Fruit fly (Drosophila melanogaster) whole organism, embryonic: ENCODE measurements around the gene H.

Source experiments
- Bteb2 ChIP-seq: fragments of 200-800 bp; sonication (Bioruptor generic); optimal IDR thresholded peaks from 2 replicates; lab custom pipeline; 2016; ENCODE audit warnings: missing biosample characterization, missing genetic modification characterization
- C15 ChIP-seq: fragments of 200-800 bp; sonication (Bioruptor generic); IDR thresholded peaks from 3 replicates; pipeline ENCODE4 v1.3.6; 2022; ENCODE audit warnings: missing biosample characterization, missing genetic modification characterization
- CG10274 ChIP-seq: fragments of 200-800 bp; sonication (Bioruptor generic); optimal IDR thresholded peaks from 3 replicates; lab custom pipeline; 2017; ENCODE audit warnings: missing biosample characterization, mild to moderate bottlenecking, missing genetic modification characterization
- CG10462 ChIP-seq: fragments of 200-800 bp; sonication (Bioruptor generic); optimal IDR thresholded peaks from 2 replicates; lab custom pipeline; 2016; ENCODE audit warnings: missing biosample characterization, missing genetic modification characterization
- CG11560 ChIP-seq: fragments of 200-800 bp; sonication (Bioruptor generic); IDR thresholded peaks from 3 replicates; pipeline ENCODE4 v1.3.6; 2022; ENCODE audit warnings: missing biosample characterization, missing genetic modification characterization
- CG12236 ChIP-seq: fragments of 200-800 bp; sonication (Bioruptor generic); optimal IDR thresholded peaks from 2 replicates; lab custom pipeline; 2016; ENCODE audit warnings: missing biosample characterization, missing genetic modification characterization
- CG12659 ChIP-seq: fragments of 200-800 bp; sonication (Bioruptor generic); optimal IDR thresholded peaks from 3 replicates; lab custom pipeline; 2017; ENCODE audit warnings: mild to moderate bottlenecking, missing biosample characterization, missing genetic modification reagents, missing genetic modification characterization
- CG13775 ChIP-seq: fragments of 200-800 bp; sonication (Bioruptor generic); optimal IDR thresholded peaks from 3 replicates; lab custom pipeline; 2017; ENCODE audit warnings: missing biosample characterization, mild to moderate bottlenecking, missing genetic modification characterization
- CG17328 ChIP-seq: fragments of 200-800 bp; sonication (Bioruptor generic); IDR thresholded peaks from 2 replicates; pipeline ENCODE4 v1.3.6; 2022; ENCODE audit warnings: missing biosample characterization, missing genetic modification characterization
- CG2116 ChIP-seq: fragments of 200-800 bp; sonication (Bioruptor generic); optimal IDR thresholded peaks from 3 replicates; lab custom pipeline; 2018; ENCODE audit warnings: missing biosample characterization, mild to moderate bottlenecking, missing genetic modification characterization
- CG4360 ChIP-seq: fragments of 200-800 bp; sonication (Bioruptor generic); IDR thresholded peaks from 2 replicates; pipeline ENCODE4 v1.3.6; 2022; ENCODE audit warnings: missing biosample characterization, missing genetic modification characterization
- CG43689 ChIP-seq: fragments of 200-800 bp; sonication (Bioruptor generic); IDR thresholded peaks from 2 replicates; pipeline ENCODE4 v1.3.6; 2022; ENCODE audit warnings: missing biosample characterization, missing genetic modification characterization
- CG4404 ChIP-seq: fragments of 200-800 bp; sonication (Bioruptor generic); IDR thresholded peaks from 2 replicates; pipeline ENCODE4 v1.3.6; 2022; ENCODE audit warnings: missing biosample characterization, missing genetic modification characterization
- CG6654 ChIP-seq: fragments of 200-800 bp; sonication (Bioruptor generic); optimal IDR thresholded peaks from 2 replicates; lab custom pipeline; 2017; ENCODE audit warnings: missing biosample characterization, mild to moderate bottlenecking, missing genetic modification characterization
- CG6854 ChIP-seq: fragments of 200-800 bp; sonication (Bioruptor generic); optimal IDR thresholded peaks from 3 replicates; lab custom pipeline; 2017; ENCODE audit warnings: missing biosample characterization, mild to moderate bottlenecking, missing genetic modification characterization
- CG7556 ChIP-seq: fragments of 200-800 bp; sonication (Bioruptor generic); optimal IDR thresholded peaks from 2 replicates; lab custom pipeline; 2017; ENCODE audit warnings: missing biosample characterization, mild to moderate bottlenecking, missing genetic modification characterization
- CG7745 ChIP-seq: fragments of 200-800 bp; sonication (Bioruptor generic); optimal IDR thresholded peaks from 2 replicates; lab custom pipeline; 2018; ENCODE audit warnings: missing biosample characterization, mild to moderate bottlenecking, missing genetic modification characterization, moderate library complexity
- CG7786 ChIP-seq: fragments of 200-800 bp; sonication (Bioruptor generic); optimal IDR thresholded peaks from 2 replicates; lab custom pipeline; 2016; ENCODE audit warnings: missing biosample characterization, missing genetic modification characterization
- CG8388 ChIP-seq: fragments of 200-800 bp; sonication (Bioruptor generic); optimal IDR thresholded peaks from 2 replicates; lab custom pipeline; 2019; ENCODE audit warnings: missing biosample characterization, mild to moderate bottlenecking, missing genetic modification characterization, moderate library complexity
- CG8924 ChIP-seq: fragments of 200-800 bp; optimal IDR thresholded peaks from 3 replicates; lab custom pipeline; 2019; ENCODE audit warnings: missing biosample characterization, mild to moderate bottlenecking, missing genetic modification characterization, moderate library complexity
- CG9609 ChIP-seq: fragments of 200-800 bp; sonication (Bioruptor generic); optimal IDR thresholded peaks from 3 replicates; lab custom pipeline; 2016; ENCODE audit warnings: missing biosample characterization, missing genetic modification characterization
- CG9817 ChIP-seq: fragments of 200-800 bp; sonication (Bioruptor generic); optimal IDR thresholded peaks from 2 replicates; lab custom pipeline; 2018; ENCODE audit warnings: missing biosample characterization, mild to moderate bottlenecking, missing genetic modification characterization, moderate library complexity
- D ChIP-seq, 2 experiments: fragments of 200-800 bp in 1 of 2; fragments of >200 bp in 1 of 2; sonication (Bioruptor generic) in 1 of 2; optimal IDR thresholded peaks; 2 replicates in 1 of 2; 3 replicates in 1 of 2; lab custom pipeline; 2017; ENCODE audit warnings: mild to moderate bottlenecking in 1 of 2, missing biosample characterization in 1 of 2, missing genetic modification characterization in 1 of 2, missing genetic modification reagents in 1 of 2
- Fer3 ChIP-seq: fragments of 200-800 bp; sonication (Bioruptor generic); optimal IDR thresholded peaks from 2 replicates; lab custom pipeline; 2018; ENCODE audit warnings: missing biosample characterization, mild to moderate bottlenecking, missing genetic modification characterization, moderate library complexity
- GATAe ChIP-seq: fragments of 200-800 bp; sonication (Bioruptor generic); conservative IDR thresholded peaks from 2 replicates; pipeline ENCODE4 v1.3.6; 2022; ENCODE audit warnings: missing biosample characterization, missing genetic modification characterization
- Gsc ChIP-seq: fragments of 200-800 bp; sonication (Bioruptor generic); IDR thresholded peaks from 2 replicates; pipeline ENCODE4 v1.3.6; 2022; ENCODE audit warnings: missing biosample characterization, missing genetic modification characterization
- H15 ChIP-seq: fragments of 200-800 bp; sonication (Bioruptor generic); IDR thresholded peaks from 3 replicates; pipeline ENCODE4 v1.3.6; 2022; ENCODE audit warnings: missing biosample characterization, missing genetic modification characterization
- HHEX ChIP-seq: fragments of 200-800 bp; sonication (Bioruptor generic); optimal IDR thresholded peaks from 3 replicates; lab custom pipeline; 2017; ENCODE audit warnings: missing biosample characterization, mild to moderate bottlenecking, missing genetic modification characterization, missing genetic modification reagents
- Lpt ChIP-seq: fragments of >200 bp; optimal IDR thresholded peaks from 2 replicates; lab custom pipeline; 2018; ENCODE audit warnings: missing biosample characterization, missing genetic modification characterization
- Meics ChIP-seq: fragments of 200-800 bp; sonication (Bioruptor generic); optimal IDR thresholded peaks from 2 replicates; lab custom pipeline; 2017; ENCODE audit warnings: missing biosample characterization, mild to moderate bottlenecking, missing genetic modification characterization
- Myb ChIP-seq: fragments of 200-800 bp; sonication (Bioruptor generic); optimal IDR thresholded peaks from 2 replicates; lab custom pipeline; 2016; ENCODE audit warnings: missing biosample characterization, missing genetic modification characterization
- Side ChIP-seq: fragments of 200-800 bp; sonication (Bioruptor generic); optimal IDR thresholded peaks from 2 replicates; lab custom pipeline; 2016; ENCODE audit warnings: missing biosample characterization, missing genetic modification characterization
- ap ChIP-seq: fragments of 200-800 bp; sonication (Bioruptor generic); IDR thresholded peaks from 2 replicates; pipeline ENCODE4 v1.3.6; 2022; ENCODE audit warnings: missing biosample characterization, missing genetic modification characterization
- ato ChIP-seq: fragments of 200-800 bp; sonication (Bioruptor generic); IDR thresholded peaks from 2 replicates; pipeline ENCODE4 v1.3.6; 2022; ENCODE audit warnings: missing biosample characterization, missing genetic modification characterization; ENCODE audit not compliant: partially characterized antibody
- cas ChIP-seq: fragments of 200-800 bp; sonication (Bioruptor generic); IDR thresholded peaks from 2 replicates; pipeline ENCODE4 v1.3.6; 2022; ENCODE audit warnings: missing biosample characterization, missing genetic modification characterization
- croc ChIP-seq: fragments of 200-800 bp; sonication (Bioruptor generic); conservative IDR thresholded peaks from 3 replicates; pipeline ENCODE4 v1.3.6; 2022; ENCODE audit warnings: missing biosample characterization, missing genetic modification characterization
- dpn ChIP-seq, 2 experiments: fragments of 200-800 bp; sonication (Bioruptor generic); optimal IDR thresholded peaks; 3 replicates each; lab custom pipeline; 2016; ENCODE audit warnings: missing biosample characterization in 2 of 2, missing genetic modification characterization in 2 of 2
- emc ChIP-seq: fragments of 200-800 bp; sonication (Bioruptor generic); optimal IDR thresholded peaks from 2 replicates; lab custom pipeline; 2016; ENCODE audit warnings: missing biosample characterization, missing genetic modification characterization
- gt ChIP-seq: fragments of 200-800 bp; sonication (Bioruptor generic); IDR thresholded peaks from 2 replicates; pipeline ENCODE4 v1.3.6; 2022; ENCODE audit warnings: missing biosample characterization, missing genetic modification characterization
- jumu ChIP-seq: fragments of 200-800 bp; sonication (Bioruptor generic); optimal IDR thresholded peaks from 3 replicates; lab custom pipeline; 2016; ENCODE audit warnings: missing biosample characterization, missing genetic modification characterization
- p53 ChIP-seq: fragments of 200-800 bp; sonication (Bioruptor generic); optimal IDR thresholded peaks from 2 replicates; lab custom pipeline; 2016; ENCODE audit warnings: missing biosample characterization, missing genetic modification characterization
- pb ChIP-seq: fragments of 200-800 bp; sonication (Bioruptor generic); optimal IDR thresholded peaks from 3 replicates; lab custom pipeline; 2016; ENCODE audit warnings: missing biosample characterization, missing genetic modification characterization
- pros ChIP-seq: fragments of 200-800 bp; sonication (Bioruptor generic); optimal IDR thresholded peaks from 3 replicates; lab custom pipeline; 2019; ENCODE audit warnings: missing biosample characterization, mild to moderate bottlenecking, missing genetic modification characterization, moderate library complexity
- ranshi ChIP-seq: fragments of 200-800 bp; sonication (Bioruptor generic); IDR thresholded peaks from 2 replicates; pipeline ENCODE4 v1.3.6; 2022; ENCODE audit warnings: missing biosample characterization, missing genetic modification characterization
- rib ChIP-seq: fragments of 200-800 bp; sonication (Bioruptor generic); IDR thresholded peaks from 2 replicates; pipeline ENCODE4 v1.3.6; 2022; ENCODE audit warnings: missing biosample characterization, missing genetic modification characterization
- ro ChIP-seq: fragments of 200-800 bp; sonication (Bioruptor generic); IDR thresholded peaks from 2 replicates; pipeline ENCODE4 v1.3.6; 2022; ENCODE audit warnings: missing biosample characterization, missing genetic modification characterization
- run ChIP-seq: fragments of 200-800 bp; sonication (Bioruptor generic); optimal IDR thresholded peaks from 3 replicates; lab custom pipeline; 2018; ENCODE audit warnings: missing biosample characterization, mild to moderate bottlenecking, missing genetic modification characterization
- salm ChIP-seq: fragments of 200-800 bp; sonication (Bioruptor generic); optimal IDR thresholded peaks from 2 replicates; lab custom pipeline; 2018; ENCODE audit warnings: missing biosample characterization, mild to moderate bottlenecking, missing genetic modification characterization
- scrt ChIP-seq: fragments of 200-800 bp; sonication (Bioruptor generic); optimal IDR thresholded peaks from 2 replicates; lab custom pipeline; 2018; ENCODE audit warnings: missing biosample characterization, mild to moderate bottlenecking, missing genetic modification characterization, moderate library complexity
- sd ChIP-seq: fragments of 200-800 bp; sonication (Bioruptor generic); optimal IDR thresholded peaks from 3 replicates; lab custom pipeline; 2018; ENCODE audit warnings: missing biosample characterization, mild to moderate bottlenecking, missing genetic modification characterization, moderate library complexity
- ttk ChIP-seq: fragments of 200-800 bp; sonication (Bioruptor generic); IDR thresholded peaks from 2 replicates; pipeline ENCODE4 v2.1.2; 2022; ENCODE audit warnings: missing biosample characterization, missing genetic modification characterization

H gene

DNA sequence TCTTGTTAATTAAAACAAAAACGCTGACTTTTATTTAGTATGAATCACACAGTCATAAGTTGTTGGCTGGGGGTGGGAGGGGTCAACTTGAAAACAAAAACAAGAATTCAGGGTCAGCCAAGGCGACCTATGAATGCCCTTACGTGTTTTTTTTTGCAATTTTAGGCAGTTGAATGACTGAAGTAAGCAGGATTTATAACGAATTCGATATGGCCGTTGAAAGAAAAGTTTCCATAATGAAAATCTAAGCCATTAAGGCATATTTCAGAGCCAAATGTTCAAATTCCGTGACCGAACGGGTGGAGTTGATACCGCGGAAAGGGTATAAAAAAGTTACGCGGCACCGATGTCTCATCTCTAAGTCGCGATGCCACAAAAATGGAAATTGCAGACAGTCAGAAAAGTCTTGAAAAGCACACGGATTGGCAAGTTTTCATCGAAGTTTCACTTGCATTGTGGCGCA, 12.3 kb downstream of the H start (continued):
- TF ChIP-seq CG17328 (peak; percentile 61; the same call in 1 of the 2 replicates), HHEX (peak; percentile 62), CG4404 (peak; percentile 43; the same call in 1 of the 2 replicates), salm (tag; lab: Kevin White, UChicago) (no peak), H15 (GFP tag; lab: Robert Waterston, UW) (no peak), ro (no peak), CG6854 (GFP tag; lab: Kevin White, UChicago) (peak; percentile 43), rib (GFP tag; lab: Robert Waterston, UW) (peak; percentile 49; the same call in 1 of the 2 replicates), CG2116 (peak; percentile 22), Meics (GFP tag; lab: Kevin White, UChicago) (no peak), Bteb2 (GFP tag; lab: Kevin White, UChicago) (peak; percentile 64), sd (tag; lab: Kevin White, UChicago) (no peak), croc (GFP tag; lab: Robert Waterston, UW) (peak; percentile 33; the same call in 2 of the 3 replicates), Side (peak; percentile 50), CG7786 (GFP tag; lab: Kevin White, UChicago) (peak; percentile 79), CG12236 (GFP tag; lab: Kevin White, UChicago) (no peak), CG10274 (GFP tag; lab: Kevin White, UChicago) (peak; percentile 95), Lpt (GFP tag; lab: Kevin White, UChicago) (no peak), CG8388 (no peak), CG12659 (no peak), Gsc (GFP tag; lab: Robert Waterston, UW) (no peak), D (optimal IDR thresholded peaks at IDR 0.05; lab: Kevin White, UChicago) (no peak), D (GFP tag; optimal IDR thresholded peaks at IDR 0.05; lab: Kevin White, UChicago) (peak; percentile 42), dpn (GFP tag; optimal IDR thresholded peaks at IDR 0.05; lab: Kevin White, UChicago) (peak; percentile 65 to 73), ap (GFP tag; lab: Robert Waterston, UW) (0 out of 2 replicates have a peak, but pooled peaks have one; percentile 12), GATAe (no peak), ranshi (peak; percentile 67), CG8924 (no peak), CG13775 (GFP tag; lab: Kevin White, UChicago) (peak; percentile 60), C15 (GFP tag; lab: Robert Waterston, UW) (no peak), jumu (GFP tag; lab: Kevin White, UChicago) (peak; percentile 69), run (tag; lab: Kevin White, UChicago) (no peak), Myb (no peak), cas (GFP tag; lab: Robert Waterston, UW) (peak; percentile 24; the same call in 1 of the 2 replicates), CG6654 (GFP tag; lab: Kevin White, UChicago) (no peak), CG9609 (GFP tag; lab: Kevin White, UChicago) (peak; percentile 65), CG4360 (GFP tag; lab: Robert Waterston, UW) (peak; percentile 34; the same call in 1 of the 2 replicates), pros (GFP tag; lab: Kevin White, UChicago) (no peak), pb (peak; percentile 13), CG7745 (tag; lab: Kevin White, UChicago) (no peak), ttk (peak; percentile 53), CG10462 (GFP tag; lab: Kevin White, UChicago) (peak; percentile 32), CG9817 (tag; lab: Kevin White, UChicago) (no peak), gt (GFP tag; lab: Robert Waterston, UW) (no peak), CG11560 (tag; lab: Robert Waterston, UW) (peak; percentile 38; the same call in 1 of the 3 replicates), CG7556 (GFP tag; lab: Kevin White, UChicago) (peak; percentile 20), emc (GFP tag; lab: Kevin White, UChicago) (peak; percentile 4), p53 (GFP tag; lab: Kevin White, UChicago) (peak; percentile 27), Fer3 (tag; lab: Kevin White, UChicago) (no peak), scrt (GFP tag; lab: Kevin White, UChicago) (no peak), ato (GFP tag; lab: Robert Waterston, UW) (no peak), CG43689 (GFP tag; lab: Robert Waterston, UW) (no peak)
